Fruit fly (Drosophila melanogaster): ENCODE results near the gene promL.

The promL gene

dm6 chr3L:3081966-3082516, 45.5 kb downstream of the promL start (continued):
- TF ChIP-seq CG7839 (tag; optimal IDR thresholded peaks at IDR 0.05), result no peak
- TF ChIP-seq exex (tag; optimal IDR thresholded peaks at IDR 0.05), result peak; percentile 52
- peak; percentile 33 for TF ChIP-seq CG12071 (GFP tag; optimal IDR thresholded peaks at IDR 0.05)
- peak; percentile 96 for TF ChIP-seq CG6654 (GFP tag; optimal IDR thresholded peaks at IDR 0.05)
- no peak for TF ChIP-seq MTF-1 (GFP tag; optimal IDR thresholded peaks at IDR 0.05; ENCODE audit: borderline replicate concordance)
- TF ChIP-seq kni (GFP tag; optimal IDR thresholded peaks at IDR 0.05), result peak; percentile 27
- TF ChIP-seq bbx (GFP tag; IDR thresholded peaks at IDR 0.05; ENCODE audit: partially characterized antibody), result 0 out of 2 replicates have a peak, but pooled peaks have one; percentile 9
- no peak for TF ChIP-seq pum (GFP tag; optimal IDR thresholded peaks at IDR 0.05)
- TF ChIP-seq CG12942 (GFP tag; optimal IDR thresholded peaks at IDR 0.05), result no peak
- TF ChIP-seq abd-A (tag; optimal IDR thresholded peaks at IDR 0.05), result peak; percentile 78
- no peak for TF ChIP-seq pzg (GFP tag; optimal IDR thresholded peaks at IDR 0.05)
- no peak for TF ChIP-seq CG7271 (tag; optimal IDR thresholded peaks at IDR 0.05)
- TF ChIP-seq ap (GFP tag; IDR thresholded peaks at IDR 0.05), result no peak
- TF ChIP-seq crol (GFP tag; IDR thresholded peaks at IDR 0.05), result 0 out of 2 replicates have a peak, but pooled peaks have one; percentile 28
- no peak for TF ChIP-seq CG10209 (GFP tag; optimal IDR thresholded peaks at IDR 0.05)
- peak; percentile 97 for TF ChIP-seq CG13894 (tag; optimal IDR thresholded peaks at IDR 0.05)
- TF ChIP-seq yki (optimal IDR thresholded peaks at IDR 0.05), result no peak
- peak; percentile 55 for TF ChIP-seq cg (GFP tag; optimal IDR thresholded peaks at IDR 0.05)
- no peak for TF ChIP-seq CG14014 (GFP tag; IDR thresholded peaks at IDR 0.05)
- TF ChIP-seq mirr (GFP tag; optimal IDR thresholded peaks at IDR 0.05), result peak; percentile 65
- peak; percentile 20 for TF ChIP-seq CG12769 (tag; optimal IDR thresholded peaks at IDR 0.05)
- TF ChIP-seq dan (GFP tag; IDR thresholded peaks at IDR 0.05), result no peak
- no peak for TF ChIP-seq D (optimal IDR thresholded peaks at IDR 0.05)
- TF ChIP-seq D (GFP tag; optimal IDR thresholded peaks at IDR 0.05), result no peak
- peak; percentile 38 for TF ChIP-seq sug (tag; optimal IDR thresholded peaks at IDR 0.05)
- TF ChIP-seq CG7745 (tag; optimal IDR thresholded peaks at IDR 0.05), result peak; percentile 9
- TF ChIP-seq cad (GFP tag; optimal IDR thresholded peaks at IDR 0.05), result peak; percentile 50
- TF ChIP-seq CG3407 (GFP tag; optimal IDR thresholded peaks at IDR 0.05), result no peak
- peak; percentile 8 for TF ChIP-seq CrebB (tag; optimal IDR thresholded peaks at IDR 0.05)
- TF ChIP-seq lbe (GFP tag; optimal IDR thresholded peaks at IDR 0.05), result no peak
- TF ChIP-seq CG10543 (GFP tag; optimal IDR thresholded peaks at IDR 0.05), result peak; percentile 38
- TF ChIP-seq CG34422 (GFP tag; IDR thresholded peaks at IDR 0.05), result peak; percentile 22; the same call in 1 of the 3 replicates
- 0 out of 3 replicates have a peak, but pooled peaks have one; percentile 58 for TF ChIP-seq CG2199 (GFP tag; IDR thresholded peaks at IDR 0.05)
- peak; percentile 4 for TF ChIP-seq sd (tag; optimal IDR thresholded peaks at IDR 0.05)
- no peak for TF ChIP-seq CG8290 (GFP tag; optimal IDR thresholded peaks at IDR 0.05)
- TF ChIP-seq CG8290 (tag; optimal IDR thresholded peaks at IDR 0.05), result peak in 1 of 2 experiments; percentile 31
- no peak for TF ChIP-seq Scr (GFP tag; IDR thresholded peaks at IDR 0.05; ENCODE audit: partially characterized antibody)

dm6 chr3L:3081146-3081872, 46.2 kb downstream of the promL start:
- TF ChIP-seq inv (GFP tag; IDR thresholded peaks at IDR 0.05; ENCODE audit: partially characterized antibody) (peak; percentile 79), CG30403 (GFP tag; optimal IDR thresholded peaks at IDR 0.05) (peak; percentile 99), Hmr (GFP tag; optimal IDR thresholded peaks at IDR 0.05) (peak; percentile 99), jing (GFP tag; optimal IDR thresholded peaks at IDR 0.05) (peak; percentile 96), Awh (GFP tag; IDR thresholded peaks at IDR 0.05) (peak; percentile 99), knrl (GFP tag; IDR thresholded peaks at IDR 0.05; ENCODE audit: partially characterized antibody) (peak; percentile 76), bbx (GFP tag; IDR thresholded peaks at IDR 0.05; ENCODE audit: partially characterized antibody) (peak; percentile 79), unc-4 (GFP tag; IDR thresholded peaks at IDR 0.05; ENCODE audit: partially characterized antibody) (peak; percentile 41; the same call in 1 of the 2 replicates), CG6272 (GFP tag; IDR thresholded peaks at IDR 0.05) (peak; percentile 97), ac (GFP tag; optimal IDR thresholded peaks at IDR 0.05) (peak; percentile 97), CG9817 (tag; optimal IDR thresholded peaks at IDR 0.05) (peak; percentile 97), Pdp1 (GFP tag; optimal IDR thresholded peaks at IDR 0.05) (peak; percentile 84 to 98), Ets97D (GFP tag; optimal IDR thresholded peaks at IDR 0.05) (peak; percentile 91), Jarid2 (GFP tag; optimal IDR thresholded peaks at IDR 0.05) (peak; percentile 89)
